Fruit fly (Drosophila melanogaster) whole organism, adult: ENCODE data around the gene sxe2.

Source experiments
- CG11617 ChIP-seq: fragments of 200-800 bp; sonication (Bioruptor generic); optimal IDR thresholded peaks from 2 replicates; lab custom pipeline; 2017; ENCODE audit warnings: mild to moderate bottlenecking, missing biosample characterization, missing genetic modification reagents, missing genetic modification characterization
- CG14711 ChIP-seq: fragments of 200-800 bp; sonication (Bioruptor generic); optimal IDR thresholded peaks from 2 replicates; lab custom pipeline; 2018; ENCODE audit warnings: missing biosample characterization, mild to moderate bottlenecking, missing genetic modification characterization, moderate library complexity
- CG1620 ChIP-seq: fragments of 200-800 bp; sonication (Bioruptor generic); optimal IDR thresholded peaks from 2 replicates; lab custom pipeline; 2016; ENCODE audit warnings: missing biosample characterization, missing genetic modification characterization
- CG33017 ChIP-seq: fragments of 200-800 bp; sonication (Bioruptor generic); optimal IDR thresholded peaks from 2 replicates; lab custom pipeline; 2018; ENCODE audit warnings: missing biosample characterization, mild to moderate bottlenecking, missing genetic modification characterization, moderate library complexity
- CG5204 ChIP-seq: fragments of 200-800 bp; sonication (Bioruptor generic); optimal IDR thresholded peaks from 2 replicates; lab custom pipeline; 2016; ENCODE audit warnings: missing biosample characterization, missing genetic modification characterization
- CG7045 ChIP-seq: fragments of 200-800 bp; sonication (Bioruptor generic); optimal IDR thresholded peaks from 2 replicates; lab custom pipeline; 2017; ENCODE audit warnings: missing biosample characterization, mild to moderate bottlenecking, missing genetic modification characterization
- CG7101 ChIP-seq: fragments of 200-800 bp; sonication (Bioruptor generic); optimal IDR thresholded peaks from 2 replicates; lab custom pipeline; 2018; ENCODE audit warnings: missing biosample characterization, mild to moderate bottlenecking, missing genetic modification characterization, moderate library complexity
- Clk ChIP-seq: fragments of 200-800 bp; sonication (Bioruptor generic); optimal IDR thresholded peaks from 2 replicates; lab custom pipeline; 2017; ENCODE audit warnings: missing biosample characterization, missing genetic modification characterization
- Crg-1 ChIP-seq: fragments of 200-800 bp; sonication (Bioruptor generic); optimal IDR thresholded peaks from 2 replicates; lab custom pipeline; 2016; ENCODE audit warnings: missing biosample characterization, missing genetic modification characterization
- Hr96 ChIP-seq: fragments of 200-800 bp; sonication (Bioruptor generic); optimal IDR thresholded peaks from 2 replicates; lab custom pipeline; 2016; ENCODE audit warnings: missing biosample characterization, missing genetic modification characterization
- Mnt ChIP-seq: fragments of 200-800 bp; sonication (Bioruptor generic); optimal IDR thresholded peaks from 2 replicates; lab custom pipeline; 2016; ENCODE audit warnings: missing biosample characterization, mild to moderate bottlenecking, missing genetic modification characterization
- bab1 ChIP-seq: fragments of 200-800 bp; sonication (Bioruptor generic); optimal IDR thresholded peaks from 3 replicates; lab custom pipeline; 2019; ENCODE audit warnings: missing biosample characterization, mild to moderate bottlenecking, missing genetic modification characterization, moderate library complexity
- cic ChIP-seq: fragments of 200-800 bp; sonication (Bioruptor generic); optimal IDR thresholded peaks from 2 replicates; lab custom pipeline; 2017; ENCODE audit warnings: missing biosample characterization, mild to moderate bottlenecking, missing genetic modification characterization, moderate library complexity
- cnc ChIP-seq, 2 experiments: fragments of >200 bp; optimal IDR thresholded peaks; 2 replicates each; lab custom pipeline; 2017
- ovo ChIP-seq: fragments of 200-800 bp; sonication (Bioruptor generic); optimal IDR thresholded peaks from 2 replicates; lab custom pipeline; 2016; ENCODE audit warnings: missing biosample characterization, missing genetic modification characterization
- tj ChIP-seq: fragments of 200-800 bp; sonication (Bioruptor generic); optimal IDR thresholded peaks from 3 replicates; lab custom pipeline; 2017; ENCODE audit warnings: missing biosample characterization, mild to moderate bottlenecking, missing genetic modification characterization, moderate library complexity
- toe ChIP-seq: fragments of 200-800 bp; sonication (Bioruptor generic); optimal IDR thresholded peaks from 2 replicates; lab custom pipeline; 2016; ENCODE audit warnings: missing biosample characterization, missing genetic modification characterization

Gene sxe2

DNA sequence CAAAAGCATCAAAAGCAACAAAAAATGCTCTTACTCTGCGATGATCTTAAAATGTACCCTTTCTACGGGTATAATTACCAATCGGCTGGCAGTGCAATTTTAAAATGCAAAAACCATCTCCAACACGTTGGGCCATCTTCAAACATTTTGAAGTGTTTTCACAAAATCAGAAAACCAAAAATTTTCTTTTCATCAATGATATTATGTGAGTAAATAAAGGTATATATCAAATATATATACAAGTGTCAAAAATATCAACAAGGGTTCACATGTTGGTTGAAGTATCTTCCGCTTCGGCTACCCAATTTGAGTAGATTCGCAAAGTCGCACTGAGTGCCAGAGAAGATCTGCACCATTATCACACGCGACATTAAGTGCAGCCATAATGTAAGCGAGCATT is 33.7 kb downstream of the sxe2 start:
- TF ChIP-seq Clk (no peak), CG7045 (no peak), bab1 (GFP tag; lab: Kevin White, UChicago) (no peak), CG5204 (no peak)

DNA sequence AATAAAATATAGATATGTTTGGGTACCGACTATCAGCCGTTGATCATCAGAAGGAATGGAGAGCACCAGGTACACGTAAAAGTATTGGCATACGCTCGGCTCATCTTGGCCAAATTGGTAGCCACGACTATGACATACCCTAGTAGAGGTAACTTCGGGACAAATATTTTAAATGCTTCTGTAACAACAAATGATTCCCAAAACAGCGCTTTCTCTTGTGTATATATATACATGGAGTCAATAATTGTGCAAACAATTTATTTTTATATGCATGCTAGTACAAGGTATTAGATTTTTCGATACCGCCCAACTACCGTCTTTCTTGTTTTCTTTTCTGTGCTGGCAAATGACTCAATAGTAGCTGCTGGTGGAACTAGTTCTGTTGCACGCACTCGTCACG is 35.8 kb downstream of the sxe2 start:
- TF ChIP-seq ovo (GFP tag; lab: Kevin White, UChicago), result no peak

DNA sequence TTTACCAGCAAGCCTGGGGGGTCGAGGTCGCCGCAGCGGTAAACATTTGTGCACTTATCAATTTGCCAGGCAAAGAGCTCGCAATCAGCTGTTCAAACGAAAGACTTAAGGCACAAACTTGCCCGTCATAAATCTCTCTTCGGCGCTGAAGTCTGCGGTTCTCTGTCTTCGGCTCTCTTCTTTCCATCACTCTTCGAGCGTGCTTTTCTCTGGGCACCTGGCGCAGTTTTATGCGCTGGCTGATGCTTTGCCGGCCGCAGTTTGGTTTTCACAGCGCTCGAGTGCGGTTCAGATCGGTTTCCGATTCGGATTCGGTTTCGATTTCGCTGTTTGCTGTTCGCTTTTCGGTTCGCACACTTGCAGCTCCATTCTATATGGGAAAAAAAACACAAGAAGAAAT is 44.8 kb downstream of the sxe2 start:
- TF ChIP-seq Crg-1 (GFP tag; lab: Kevin White, UChicago) (no peak), CG1620 (no peak), cic (GFP tag; lab: Kevin White, UChicago) (no peak), CG7101 (no peak), Hr96 (no peak), cnc (optimal IDR thresholded peaks at IDR 0.05; lab: Kevin White, UChicago) (no peak), Mnt (GFP tag; lab: Kevin White, UChicago) (no peak), tj (GFP tag; lab: Kevin White, UChicago) (no peak), ovo (GFP tag; lab: Kevin White, UChicago) (no peak), CG33017 (tag; lab: Kevin White, UChicago) (no peak), Clk (no peak), CG14711 (tag; lab: Kevin White, UChicago) (no peak), CG11617 (GFP tag; lab: Kevin White, UChicago) (no peak), CG5204 (no peak)

DNA sequence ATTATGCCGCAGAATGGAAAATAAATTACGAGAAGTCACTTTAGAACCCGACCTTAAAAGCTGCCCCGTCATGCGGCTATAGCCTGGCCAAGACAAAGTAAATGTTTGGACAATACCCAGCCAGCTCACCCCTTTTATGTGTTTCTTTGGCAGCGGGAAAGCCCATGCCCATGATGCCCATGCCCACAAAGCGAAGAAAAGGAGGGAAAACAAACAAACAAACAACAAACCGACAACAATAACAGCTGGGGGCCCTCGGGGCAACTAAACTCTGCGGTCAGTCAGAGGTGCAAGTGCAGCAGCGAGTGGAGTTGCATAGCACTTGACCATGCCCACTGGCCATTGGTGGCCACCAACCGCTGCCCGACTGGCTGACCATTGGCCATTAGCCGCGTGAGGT is 51.9 kb downstream of the sxe2 start:
- TF ChIP-seq Hr96, result no peak
- TF ChIP-seq CG7045, result no peak
- TF ChIP-seq toe, result no peak
